Worm (Caenorhabditis elegans) whole organism, L2 larva: ENCODE data around the gene clec-153.

Experiments used
- F13H6.1 ChIP-seq: sonication (generic microtip); optimal IDR thresholded peaks from 2 replicates; lab custom pipeline; 2016; ENCODE audit warnings: missing genetic modification characterization, missing compliant biosample characterization
- ZK546.5 ChIP-seq: sonication (generic microtip); optimal IDR thresholded peaks from 2 replicates; lab custom pipeline; 2017; ENCODE audit warnings: missing biosample characterization, missing genetic modification characterization
- ceh-82 ChIP-seq: fragments of 150-350 bp; optimal IDR thresholded peaks from 2 replicates; lab custom pipeline; 2014; ENCODE audit warnings: missing biosample characterization, missing genetic modification characterization
- egl-27 ChIP-seq: sonication (generic microtip); optimal IDR thresholded peaks from 3 replicates; lab custom pipeline; 2017; ENCODE audit warnings: missing biosample characterization, missing genetic modification reagents, missing genetic modification characterization
- elt-3 ChIP-seq: sonication (generic microtip); optimal IDR thresholded peaks from 2 replicates; lab custom pipeline; 2017; ENCODE audit warnings: missing biosample characterization, missing genetic modification characterization
- gmeb-1 ChIP-seq: fragments of 150-350 bp; optimal IDR thresholded peaks from 2 replicates; lab custom pipeline; 2014; ENCODE audit warnings: missing biosample characterization, missing genetic modification characterization
- lin-39 ChIP-seq: fragments of 150-350 bp; optimal IDR thresholded peaks from 2 replicates; lab custom pipeline; 2014; ENCODE audit warnings: missing biosample characterization, missing genetic modification reagents, missing genetic modification characterization
- mdl-1 ChIP-seq, 2 experiments: fragments of 150-350 bp in 1 of 2; sonication (generic microtip) in 1 of 2; optimal IDR thresholded peaks; 2 replicates each; lab custom pipeline; 2017; ENCODE audit warnings: missing biosample characterization in 2 of 2, missing genetic modification characterization in 2 of 2
- nhr-77 ChIP-seq: fragments of 150-350 bp; optimal IDR thresholded peaks from 2 replicates; lab custom pipeline; 2014; ENCODE audit warnings: missing biosample characterization, missing genetic modification characterization
- unc-62 ChIP-seq: fragments of 150-350 bp; optimal IDR thresholded peaks from 2 replicates; lab custom pipeline; 2014; ENCODE audit warnings: missing biosample characterization, missing genetic modification reagents, missing genetic modification characterization

ce11 chrIII:4587177-4587576 is 47.9 kb upstream of the clec-153 start, which contains the start of the genes F35G12.7 and smc-4:
- TF ChIP-seq nhr-77 (tag; lab: Kevin White, UChicago) (no peak), ceh-82 (no peak), egl-27 (no peak), elt-3 (tag; lab: Kevin White, UChicago) (no peak), ZK546.5 (tag; lab: Kevin White, UChicago) (no peak), gmeb-1 (tag; lab: Kevin White, UChicago) (peak; percentile 81), lin-39 (tag; lab: Kevin White, UChicago) (no peak), F13H6.1 (peak; percentile 33), mdl-1 (tag; optimal IDR thresholded peaks at IDR 0.05; lab: Kevin White, UChicago) (no peak), unc-62 (GFP tag; lab: Kevin White, UChicago) (no peak)
